Fruit fly (Drosophila melanogaster): ENCODE results near the gene CG5521.

DNA sequence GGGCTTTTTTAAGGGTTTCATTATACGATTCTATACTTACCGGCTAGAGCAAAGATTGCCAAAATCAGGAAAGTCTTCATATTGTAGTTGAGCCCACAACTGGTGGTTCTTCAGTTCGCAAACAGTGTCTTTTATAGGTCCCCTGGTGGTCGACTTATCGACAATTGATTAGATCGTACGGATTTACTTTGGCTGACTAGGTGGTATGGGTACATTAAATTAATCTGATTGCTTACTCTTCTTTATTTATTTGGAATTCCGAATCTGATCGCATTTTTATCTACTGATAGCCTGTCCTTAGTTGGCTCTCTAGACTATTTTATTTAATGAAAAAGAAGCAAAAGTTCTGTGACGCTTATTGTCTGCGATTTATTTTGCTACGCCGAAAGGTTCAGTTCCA is 59.3 kb downstream of the CG5521 start, which contains the start of gene CG6271:
- TF ChIP-seq Dll (optimal IDR thresholded peaks at IDR 0.05) (no peak), EcR (GFP tag; optimal IDR thresholded peaks at IDR 0.05) (no peak), psq (optimal IDR thresholded peaks at IDR 0.05) (no peak)
